Worm (Caenorhabditis elegans): ENCODE measurements around the gene fbxa-94.

fbxa-94 gene

ce11 chrV:15551642-15552041 is 21.1 kb upstream of the fbxa-94 start (continued):
- TF ChIP-seq nhr-28 (tag; optimal IDR thresholded peaks at IDR 0.05) (peak; percentile 9), daf-12 (tag; optimal IDR thresholded peaks at IDR 0.05) (no peak)

ce11 chrV:15553869-15554268 is 18.8 kb upstream of the fbxa-94 start:
- peak; percentile 56 for TF ChIP-seq T26A8.4 (GFP tag; IDR thresholded peaks at IDR 0.05)
- TF ChIP-seq mdl-1 (tag; optimal IDR thresholded peaks at IDR 0.05), result no peak
- no peak for TF ChIP-seq lir-3 (tag; optimal IDR thresholded peaks at IDR 0.05)
- no peak for TF ChIP-seq F49E8.2 (tag; optimal IDR thresholded peaks at IDR 0.05; ENCODE audit: borderline replicate concordance)
- TF ChIP-seq F10B5.3 (tag; optimal IDR thresholded peaks at IDR 0.05), result no peak
- TF ChIP-seq ces-1 (GFP tag; optimal IDR thresholded peaks at IDR 0.05), result no peak
- TF ChIP-seq ceh-32 (tag; optimal IDR thresholded peaks at IDR 0.05; ENCODE audit: poor library complexity), result no peak
- no peak for TF ChIP-seq saeg-2 (GFP tag; IDR thresholded peaks at IDR 0.05)
- no peak for TF ChIP-seq dmd-9 (GFP tag; IDR thresholded peaks at IDR 0.05)
- no peak for TF ChIP-seq gei-8 (GFP tag; optimal IDR thresholded peaks at IDR 0.05)
- TF ChIP-seq ceh-44 (GFP tag; IDR thresholded peaks at IDR 0.05), result no peak
- TF ChIP-seq snpc-4 (tag; optimal IDR thresholded peaks at IDR 0.05), result no peak
- peak; percentile 23 for TF ChIP-seq rbr-2 (tag; optimal IDR thresholded peaks at IDR 0.05)
- TF ChIP-seq tra-1 (GFP tag; IDR thresholded peaks at IDR 0.05), result 0 out of 2 replicates have a peak, but pooled peaks have one; percentile 53
- no peak for TF ChIP-seq zfp-2 (tag; optimal IDR thresholded peaks at IDR 0.05)
- no peak; the same call in 1 of the 2 replicates for TF ChIP-seq nhr-41 (GFP tag; IDR thresholded peaks at IDR 0.05)
- TF ChIP-seq hmg-1.1 (GFP tag; IDR thresholded peaks at IDR 0.05), result peak; percentile 54; the same call in 1 of the 2 replicates
- TF ChIP-seq ZK546.5 (tag; optimal IDR thresholded peaks at IDR 0.05), result no peak
- TF ChIP-seq ceh-20 (GFP tag; IDR thresholded peaks at IDR 0.05), result 0 out of 2 replicates have a peak, but pooled peaks have one; percentile 10
- TF ChIP-seq lin-13 (GFP tag; optimal IDR thresholded peaks at IDR 0.05), result no peak
- no peak for TF ChIP-seq fkh-10 (GFP tag; optimal IDR thresholded peaks at IDR 0.05)
- TF ChIP-seq nhr-102 (tag; optimal IDR thresholded peaks at IDR 0.05), result no peak
- no peak for TF ChIP-seq mxl-3 (GFP tag; optimal IDR thresholded peaks at IDR 0.05)
- TF ChIP-seq dmd-6 (GFP tag; IDR thresholded peaks at IDR 0.05), result peak; percentile 44
- no peak for TF ChIP-seq mxl-2 (GFP tag; conservative IDR thresholded peaks at IDR 0.05)
- no peak for TF ChIP-seq Y75B8A.6 (GFP tag; IDR thresholded peaks at IDR 0.05)
- no peak for TF ChIP-seq nhr-48 (tag; optimal IDR thresholded peaks at IDR 0.05)
- TF ChIP-seq attf-4 (tag; optimal IDR thresholded peaks at IDR 0.05), result no peak
- peak; percentile 28 for TF ChIP-seq mep-1 (tag; optimal IDR thresholded peaks at IDR 0.05)
- TF ChIP-seq nhr-28 (tag; optimal IDR thresholded peaks at IDR 0.05), result peak; percentile 33
- no peak for TF ChIP-seq lin-29 (GFP tag; IDR thresholded peaks at IDR 0.05)
- 0 out of 2 replicates have a peak, but pooled peaks have one; percentile 25 for TF ChIP-seq F44E2.7 (GFP tag; IDR thresholded peaks at IDR 0.05)
- peak; percentile 35; the same call in 1 of the 2 replicates for TF ChIP-seq ctbp-1 (GFP tag; IDR thresholded peaks at IDR 0.05)
- peak; percentile 19 for TF ChIP-seq hlh-30 (tag; optimal IDR thresholded peaks at IDR 0.05; ENCODE audit: insufficient read depth)
- peak; percentile 76 for TF ChIP-seq lim-7 (GFP tag; IDR thresholded peaks at IDR 0.05)
- peak in 1 of 2 experiments; percentile 46 for TF ChIP-seq daf-16 (GFP tag; optimal IDR thresholded peaks at IDR 0.05)
- TF ChIP-seq daf-16 (tag; optimal IDR thresholded peaks at IDR 0.05), result peak; percentile 43
- no peak for TF ChIP-seq dpl-1 (GFP tag; optimal IDR thresholded peaks at IDR 0.05)
- TF ChIP-seq dve-1 (tag; optimal IDR thresholded peaks at IDR 0.05; ENCODE audit: insufficient read depth), result no peak
- TF ChIP-seq fos-1 (tag; optimal IDR thresholded peaks at IDR 0.05), result no peak
- TF ChIP-seq mdt-29 (GFP tag; IDR thresholded peaks at IDR 0.05), result no peak
- no peak for TF ChIP-seq cey-2 (tag; optimal IDR thresholded peaks at IDR 0.05; ENCODE audit: borderline replicate concordance, insufficient read depth)
- no peak for TF ChIP-seq nhr-237 (tag; optimal IDR thresholded peaks at IDR 0.05)
- no peak for TF ChIP-seq zag-1 (tag; optimal IDR thresholded peaks at IDR 0.05)
- TF ChIP-seq lin-15B (tag; optimal IDR thresholded peaks at IDR 0.05), result no peak
- no peak for TF ChIP-seq nhr-10 (tag; optimal IDR thresholded peaks at IDR 0.05)
- TF ChIP-seq dmd-8 (GFP tag; IDR thresholded peaks at IDR 0.05), result peak; percentile 48; the same call in 1 of the 2 replicates
- 0 out of 2 replicates have a peak, but pooled peaks have one; percentile 37 for TF ChIP-seq vab-7 (GFP tag; IDR thresholded peaks at IDR 0.05)

All from whole organism, L4 larva.